Fruit fly (Drosophila melanogaster) whole organism, embryonic: ENCODE data around the gene Cp36.

Experiments used
- Ada2b ChIP-seq: fragments of 200-800 bp; sonication (Bioruptor generic); IDR thresholded peaks from 2 replicates; pipeline ENCODE4 v1.3.6; 2022; ENCODE audit warnings: missing biosample characterization, missing genetic modification characterization
- Aef1 ChIP-seq: fragments of 200-800 bp; sonication (Bioruptor generic); IDR thresholded peaks from 3 replicates; pipeline ENCODE4 v1.3.6; 2022; ENCODE audit warnings: missing biosample characterization, missing genetic modification characterization
- Asciz ChIP-seq: fragments of 200-800 bp; sonication (Bioruptor generic); optimal IDR thresholded peaks from 2 replicates; lab custom pipeline; 2017; ENCODE audit warnings: missing biosample characterization, mild to moderate bottlenecking, missing genetic modification characterization, missing genetic modification reagents
- BEAF-32 ChIP-seq: fragments of 200-800 bp; sonication (Bioruptor generic); optimal IDR thresholded peaks from 3 replicates; lab custom pipeline; 2017; ENCODE audit warnings: missing biosample characterization, missing genetic modification characterization, mild to moderate bottlenecking, moderate library complexity, missing genetic modification reagents
- Bdp1 ChIP-seq: fragments of 200-800 bp; sonication (Bioruptor generic); optimal IDR thresholded peaks from 3 replicates; lab custom pipeline; 2016; ENCODE audit warnings: missing biosample characterization, missing genetic modification characterization
- CG10147 ChIP-seq: fragments of 200-800 bp; sonication (Bioruptor generic); optimal IDR thresholded peaks from 2 replicates; lab custom pipeline; 2019; ENCODE audit warnings: missing biosample characterization, mild to moderate bottlenecking, missing genetic modification characterization, moderate library complexity
- CG10565 ChIP-seq: fragments of 200-800 bp; sonication (Bioruptor generic); optimal IDR thresholded peaks from 3 replicates; lab custom pipeline; 2016; ENCODE audit warnings: missing biosample characterization, mild to moderate bottlenecking, missing genetic modification characterization
- CG11456 ChIP-seq: fragments of 200-800 bp; sonication (Bioruptor generic); IDR thresholded peaks from 3 replicates; pipeline ENCODE4 v1.3.6; 2022; ENCODE audit warnings: missing biosample characterization, missing genetic modification characterization
- CG12071 ChIP-seq: fragments of 200-800 bp; sonication (Bioruptor generic); optimal IDR thresholded peaks from 3 replicates; lab custom pipeline; 2018; ENCODE audit warnings: missing biosample characterization, mild to moderate bottlenecking, missing genetic modification characterization
- CG13894 ChIP-seq: fragments of 200-800 bp; sonication (Bioruptor generic); optimal IDR thresholded peaks from 3 replicates; lab custom pipeline; 2018; ENCODE audit warnings: missing biosample characterization, mild to moderate bottlenecking, missing genetic modification characterization, moderate library complexity
- CG14667 ChIP-seq: fragments of 200-800 bp; sonication (Bioruptor generic); IDR thresholded peaks from 2 replicates; pipeline ENCODE4 v1.3.6; 2022; ENCODE audit warnings: missing biosample characterization, missing genetic modification characterization
- CG14710 ChIP-seq: fragments of 200-800 bp; sonication (Bioruptor generic); optimal IDR thresholded peaks from 3 replicates; lab custom pipeline; 2019; ENCODE audit warnings: missing biosample characterization, mild to moderate bottlenecking, missing genetic modification characterization, moderate library complexity
- CG15011 ChIP-seq: fragments of 200-800 bp; sonication (Bioruptor generic); optimal IDR thresholded peaks from 3 replicates; lab custom pipeline; 2018; ENCODE audit warnings: missing biosample characterization, mild to moderate bottlenecking, missing genetic modification characterization
- CG15073 ChIP-seq: fragments of 200-800 bp; sonication (Bioruptor generic); optimal IDR thresholded peaks from 2 replicates; lab custom pipeline; 2016; ENCODE audit warnings: missing biosample characterization, missing genetic modification characterization
- CG16813 ChIP-seq: fragments of 200-800 bp; sonication (Bioruptor generic); IDR thresholded peaks from 3 replicates; pipeline ENCODE4 v1.3.6; 2022; ENCODE audit warnings: missing biosample characterization, missing genetic modification characterization; ENCODE audit not compliant: partially characterized antibody
- CG16815 ChIP-seq: fragments of 200-800 bp; sonication (Bioruptor generic); optimal IDR thresholded peaks from 3 replicates; lab custom pipeline; 2017; ENCODE audit warnings: missing biosample characterization, mild to moderate bottlenecking, missing genetic modification characterization
- CG17612 ChIP-seq: fragments of 200-800 bp; sonication (Bioruptor generic); IDR thresholded peaks from 2 replicates; pipeline ENCODE4 v1.3.6; 2022; ENCODE audit warnings: missing biosample characterization, missing genetic modification characterization
- CG2120 ChIP-seq: fragments of 200-800 bp; sonication (Bioruptor generic); optimal IDR thresholded peaks from 3 replicates; lab custom pipeline; 2016; ENCODE audit warnings: missing biosample characterization, missing genetic modification characterization
- CG2678 ChIP-seq: fragments of 200-800 bp; sonication (Bioruptor generic); optimal IDR thresholded peaks from 3 replicates; lab custom pipeline; 2019; ENCODE audit warnings: missing biosample characterization, mild to moderate bottlenecking, missing genetic modification characterization, moderate library complexity
- CG3407 ChIP-seq: fragments of 200-800 bp; sonication (Bioruptor generic); optimal IDR thresholded peaks from 2 replicates; lab custom pipeline; 2018; ENCODE audit warnings: missing biosample characterization, mild to moderate bottlenecking, missing genetic modification characterization
- CG4424 ChIP-seq: fragments of 200-800 bp; sonication (Bioruptor generic); optimal IDR thresholded peaks from 3 replicates; lab custom pipeline; 2016; ENCODE audit warnings: missing biosample characterization, missing genetic modification characterization
- CG5180 ChIP-seq: fragments of 200-800 bp; sonication (Bioruptor generic); optimal IDR thresholded peaks from 3 replicates; lab custom pipeline; 2017; ENCODE audit warnings: missing biosample characterization, missing genetic modification characterization, mild to moderate bottlenecking, moderate library complexity, missing genetic modification reagents
- CG9817 ChIP-seq: fragments of 200-800 bp; sonication (Bioruptor generic); optimal IDR thresholded peaks from 2 replicates; lab custom pipeline; 2018; ENCODE audit warnings: missing biosample characterization, mild to moderate bottlenecking, missing genetic modification characterization, moderate library complexity
- CG9876 ChIP-seq: fragments of 200-800 bp; sonication (Bioruptor generic); optimal IDR thresholded peaks from 2 replicates; lab custom pipeline; 2016; ENCODE audit warnings: missing biosample characterization, missing genetic modification characterization
- Camta ChIP-seq: fragments of 200-800 bp; sonication (Bioruptor generic); optimal IDR thresholded peaks from 2 replicates; lab custom pipeline; 2016; ENCODE audit warnings: missing biosample characterization, missing genetic modification characterization
- E2f1 ChIP-seq: fragments of 200-800 bp; sonication (Bioruptor generic); IDR thresholded peaks from 2 replicates; pipeline ENCODE4 v1.3.6; 2022; ENCODE audit warnings: missing biosample characterization, missing genetic modification characterization
- E2f2 ChIP-seq: fragments of 200-800 bp; sonication (Bioruptor generic); IDR thresholded peaks from 2 replicates; pipeline ENCODE4 v1.3.6; 2022; ENCODE audit warnings: missing biosample characterization, missing genetic modification characterization
- Ets97D ChIP-seq: fragments of 200-800 bp; sonication (Bioruptor generic); optimal IDR thresholded peaks from 3 replicates; lab custom pipeline; 2016; ENCODE audit warnings: missing biosample characterization, missing genetic modification characterization
- Fer1 ChIP-seq: fragments of 200-800 bp; sonication (Bioruptor generic); optimal IDR thresholded peaks from 2 replicates; lab custom pipeline; 2017; ENCODE audit warnings: missing biosample characterization, mild to moderate bottlenecking, missing genetic modification characterization
- Gsc ChIP-seq: fragments of 200-800 bp; sonication (Bioruptor generic); IDR thresholded peaks from 2 replicates; pipeline ENCODE4 v1.3.6; 2022; ENCODE audit warnings: missing biosample characterization, missing genetic modification characterization
- Hey ChIP-seq: fragments of 200-800 bp; sonication (Bioruptor generic); optimal IDR thresholded peaks from 3 replicates; lab custom pipeline; 2018; ENCODE audit warnings: missing biosample characterization, mild to moderate bottlenecking, missing genetic modification characterization
- Lhr ChIP-seq: fragments of 200-800 bp; sonication (Bioruptor generic); optimal IDR thresholded peaks from 3 replicates; lab custom pipeline; 2017; ENCODE audit warnings: mild to moderate bottlenecking, missing biosample characterization, missing genetic modification reagents, missing genetic modification characterization
- Lim3 ChIP-seq: fragments of 200-800 bp; sonication (Bioruptor generic); IDR thresholded peaks from 2 replicates; pipeline ENCODE4 v1.3.6; 2022; ENCODE audit warnings: missing biosample characterization, missing genetic modification characterization
- Mad ChIP-seq: fragments of 200-800 bp; sonication (Bioruptor generic); optimal IDR thresholded peaks from 2 replicates; lab custom pipeline; 2016; ENCODE audit warnings: missing biosample characterization, missing genetic modification characterization
- Med ChIP-seq: fragments of 200-800 bp; sonication (Bioruptor generic); peaks from one replicate; lab custom pipeline; 2016; ENCODE audit warnings: missing biosample characterization, missing genetic modification characterization, mild to moderate bottlenecking, inconsistent platforms, moderate library complexity
- NFAT ChIP-seq: fragments of 200-800 bp; sonication (Bioruptor generic); IDR thresholded peaks from 2 replicates; pipeline ENCODE4 v1.3.6; 2022; ENCODE audit warnings: missing biosample characterization, missing genetic modification characterization
- Oli ChIP-seq: fragments of 200-800 bp; sonication (Bioruptor generic); optimal IDR thresholded peaks from 2 replicates; lab custom pipeline; 2018; ENCODE audit warnings: missing biosample characterization, mild to moderate bottlenecking, missing genetic modification characterization, moderate library complexity
- Rx ChIP-seq: fragments of 200-800 bp; sonication (Bioruptor generic); IDR thresholded peaks from 2 replicates; pipeline ENCODE4 v1.3.6; 2022; ENCODE audit warnings: missing biosample characterization, missing genetic modification characterization
- ato ChIP-seq: fragments of 200-800 bp; sonication (Bioruptor generic); IDR thresholded peaks from 2 replicates; pipeline ENCODE4 v1.3.6; 2022; ENCODE audit warnings: missing biosample characterization, missing genetic modification characterization; ENCODE audit not compliant: partially characterized antibody
- bowl ChIP-seq: fragments of 200-800 bp; sonication (Bioruptor generic); IDR thresholded peaks from 2 replicates; pipeline ENCODE4 v1.3.6; 2022; ENCODE audit warnings: missing biosample characterization, missing genetic modification characterization
- dm ChIP-seq: fragments of 200-800 bp; sonication (Bioruptor generic); optimal IDR thresholded peaks from 3 replicates; lab custom pipeline; 2016; ENCODE audit warnings: missing biosample characterization, missing genetic modification characterization
- eyg ChIP-seq: fragments of 200-800 bp; sonication (Bioruptor generic); optimal IDR thresholded peaks from 3 replicates; lab custom pipeline; 2016; ENCODE audit warnings: missing biosample characterization, missing genetic modification characterization
- fru ChIP-seq: fragments of >200 bp; optimal IDR thresholded peaks from 2 replicates; lab custom pipeline; 2017
- fu2 ChIP-seq: fragments of 200-800 bp; sonication (Bioruptor generic); optimal IDR thresholded peaks from 2 replicates; lab custom pipeline; 2016; ENCODE audit warnings: missing biosample characterization, missing genetic modification characterization
- maf-S ChIP-seq: fragments of 200-800 bp; sonication (Bioruptor generic); optimal IDR thresholded peaks from 2 replicates; lab custom pipeline; 2016; ENCODE audit warnings: missing biosample characterization, missing genetic modification characterization
- oc ChIP-seq: fragments of 200-800 bp; sonication (Bioruptor generic); optimal IDR thresholded peaks from 2 replicates; lab custom pipeline; 2018; ENCODE audit warnings: missing biosample characterization, mild to moderate bottlenecking, missing genetic modification characterization, moderate library complexity
- pho ChIP-seq: fragments of 200-800 bp; sonication (Bioruptor generic); optimal IDR thresholded peaks from 2 replicates; lab custom pipeline; 2016; ENCODE audit warnings: missing biosample characterization, missing genetic modification characterization
- prd ChIP-seq, 3 experiments: fragments of >200 bp in 2 of 3; fragments of 200-800 bp in 1 of 3; sonication (Bioruptor generic) in 1 of 3; optimal IDR thresholded peaks in 2 of 3; IDR thresholded peaks in 1 of 3; 2 replicates in 2 of 3; 3 replicates in 1 of 3; pipeline versions ENCODE4 v1.3.6 to Lab custom; 2017 to 2022; ENCODE audit warnings: missing biosample characterization in 1 of 3, missing genetic modification characterization in 1 of 3
- row ChIP-seq: fragments of 200-800 bp; sonication (Bioruptor generic); IDR thresholded peaks from 3 replicates; pipeline ENCODE4 v1.3.6; 2022; ENCODE audit warnings: missing biosample characterization, missing genetic modification characterization
- salm ChIP-seq: fragments of 200-800 bp; sonication (Bioruptor generic); optimal IDR thresholded peaks from 2 replicates; lab custom pipeline; 2018; ENCODE audit warnings: missing biosample characterization, mild to moderate bottlenecking, missing genetic modification characterization
- so ChIP-seq: fragments of 200-800 bp; sonication (Bioruptor generic); IDR thresholded peaks from 3 replicates; pipeline ENCODE4 v1.3.6; 2022; ENCODE audit warnings: missing biosample characterization, missing genetic modification characterization
- wor ChIP-seq: fragments of 200-800 bp; sonication (Bioruptor generic); IDR thresholded peaks from 2 replicates; pipeline ENCODE4 v1.3.6; 2022; ENCODE audit warnings: missing biosample characterization, missing genetic modification characterization

Gene Cp36

DNA sequence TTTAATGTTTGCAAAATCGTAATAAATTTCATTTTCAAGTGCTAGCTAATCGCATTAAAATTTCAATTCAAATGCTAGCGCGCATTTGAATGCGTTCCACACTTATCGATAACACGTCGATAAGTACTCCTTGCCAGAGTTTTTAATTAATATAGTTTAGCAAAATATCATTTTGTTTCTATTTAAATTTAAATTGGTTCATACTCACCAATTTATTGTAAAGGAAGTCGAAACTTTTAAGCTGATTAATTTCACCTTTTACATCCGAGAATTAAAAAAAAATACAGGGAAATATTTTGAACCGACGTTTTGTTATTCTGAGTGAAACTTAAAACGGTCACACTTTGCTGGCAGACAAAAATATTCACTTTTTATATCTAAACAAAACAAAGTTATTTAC, 18.0 kb upstream of the Cp36 start, which contains the start of gene Es2 (continued):
- no peak for TF ChIP-seq Camta (GFP tag; lab: Kevin White, UChicago)
- no peak for TF ChIP-seq Mad
- TF ChIP-seq CG15073: no peak
- TF ChIP-seq CG9817: no peak
- TF ChIP-seq eyg (GFP tag; lab: Kevin White, UChicago): no peak
- TF ChIP-seq fu2: no peak
- no peak for TF ChIP-seq Lhr (GFP tag; lab: Kevin White, UChicago)
- no peak for TF ChIP-seq CG16813 (GFP tag; lab: Robert Waterston, UW)
- TF ChIP-seq NFAT (GFP tag; lab: Robert Waterston, UW): no peak
- no peak for TF ChIP-seq CG14667 (GFP tag; lab: Robert Waterston, UW)
- peak; percentile 31 for TF ChIP-seq CG10147
- no peak for TF ChIP-seq row (GFP tag; lab: Robert Waterston, UW)
- no peak for TF ChIP-seq salm (tag; lab: Kevin White, UChicago)
- no peak for TF ChIP-seq pho (GFP tag; lab: Kevin White, UChicago)
- no peak for TF ChIP-seq CG10565
- TF ChIP-seq CG13894 (tag; lab: Kevin White, UChicago): no peak
- TF ChIP-seq dm (GFP tag; lab: Kevin White, UChicago): no peak
- no peak for TF ChIP-seq CG17612 (GFP tag; lab: Robert Waterston, UW)
- TF ChIP-seq oc (tag; lab: Kevin White, UChicago): no peak
- TF ChIP-seq wor (GFP tag; lab: Robert Waterston, UW): no peak
- no peak for TF ChIP-seq maf-S (GFP tag; lab: Kevin White, UChicago)
- no peak for TF ChIP-seq Asciz (GFP tag; lab: Kevin White, UChicago)
- TF ChIP-seq CG14710 (tag; lab: Kevin White, UChicago): peak; percentile 67
- TF ChIP-seq CG11456 (GFP tag; lab: Robert Waterston, UW): no peak
- peak; percentile 90 for TF ChIP-seq E2f2 (GFP tag; lab: Robert Waterston, UW)
- TF ChIP-seq ato: no peak
- TF ChIP-seq BEAF-32 (GFP tag; lab: Kevin White, UChicago): peak; percentile 23
- TF ChIP-seq Hey (tag; lab: Kevin White, UChicago): no peak
- no peak for TF ChIP-seq Rx (GFP tag; lab: Robert Waterston, UW)
- no peak for TF ChIP-seq prd (optimal IDR thresholded peaks at IDR 0.05; lab: Kevin White, UChicago)
- no peak for TF ChIP-seq prd (GFP tag; IDR thresholded peaks at IDR 0.05; lab: Robert Waterston, UW)
- TF ChIP-seq CG12071 (GFP tag; lab: Kevin White, UChicago): no peak
- no peak for TF ChIP-seq CG9876 (GFP tag; lab: Kevin White, UChicago)
- TF ChIP-seq bowl: no peak
- no peak for TF ChIP-seq Med (GFP tag; lab: Kevin White, UChicago)
- TF ChIP-seq CG5180: no peak
- 0 out of 3 replicates have a peak, but pooled peaks have one; percentile 20 for TF ChIP-seq so (GFP tag; lab: Robert Waterston, UW)
- no peak for TF ChIP-seq CG2120
- TF ChIP-seq Gsc (GFP tag; lab: Robert Waterston, UW): no peak
- TF ChIP-seq Ada2b (GFP tag; lab: Robert Waterston, UW): no peak
- TF ChIP-seq CG2678 (tag; lab: Kevin White, UChicago): no peak
- no peak for TF ChIP-seq E2f1 (GFP tag; lab: Robert Waterston, UW)
- TF ChIP-seq CG3407 (GFP tag; lab: Kevin White, UChicago): no peak
- no peak for TF ChIP-seq Aef1
- TF ChIP-seq CG4424 (GFP tag; lab: Kevin White, UChicago): no peak
- TF ChIP-seq Fer1 (GFP tag; lab: Kevin White, UChicago): no peak
- no peak for TF ChIP-seq fru (lab: Kevin White, UChicago)
- no peak for TF ChIP-seq Lim3
- no peak for TF ChIP-seq Oli
- TF ChIP-seq CG16815 (GFP tag; lab: Kevin White, UChicago): no peak
- no peak for TF ChIP-seq Ets97D
- TF ChIP-seq Bdp1: no peak
- TF ChIP-seq CG15011 (GFP tag; lab: Kevin White, UChicago): no peak
